Fruit fly (Drosophila melanogaster): ENCODE data around the gene crp.

The crp gene

dm6 chr2L:16285692-16286359 lies 1.7 kb downstream of the crp start (continued):
- TF ChIP-seq Opbp (GFP tag; IDR thresholded peaks at IDR 0.05; ENCODE audit: partially characterized antibody) (no peak), CG7372 (GFP tag; IDR thresholded peaks at IDR 0.05) (no peak), sd (tag; optimal IDR thresholded peaks at IDR 0.05) (peak; percentile 73), Gug (GFP tag; IDR thresholded peaks at IDR 0.05) (peak; percentile 84), kay (GFP tag; optimal IDR thresholded peaks at IDR 0.05) (peak; percentile 83), zf30C (GFP tag; optimal IDR thresholded peaks at IDR 0.05) (peak; percentile 84), run (tag; optimal IDR thresholded peaks at IDR 0.05) (peak; percentile 59), nmo (GFP tag; optimal IDR thresholded peaks at IDR 0.05) (peak; percentile 90), CG18619 (GFP tag; optimal IDR thresholded peaks at IDR 0.05) (peak; percentile 80), PHDP (tag; optimal IDR thresholded peaks at IDR 0.05) (peak; percentile 92), CG13123 (GFP tag; optimal IDR thresholded peaks at IDR 0.05) (peak; percentile 73), pnt (GFP tag; optimal IDR thresholded peaks at IDR 0.05) (peak; percentile 87), CG11085 (GFP tag; IDR thresholded peaks at IDR 0.05) (no peak), Drgx (GFP tag; IDR thresholded peaks at IDR 0.05) (no peak), CG13424 (tag; optimal IDR thresholded peaks at IDR 0.05) (peak; percentile 87), Myb (GFP tag; optimal IDR thresholded peaks at IDR 0.05) (peak; percentile 68), CG7271 (tag; optimal IDR thresholded peaks at IDR 0.05) (no peak), sqz (GFP tag; optimal IDR thresholded peaks at IDR 0.05) (peak; percentile 25), klu (GFP tag; IDR thresholded peaks at IDR 0.05) (no peak), zfh2 (GFP tag; optimal IDR thresholded peaks at IDR 0.05) (peak; percentile 85), ash1 (GFP tag; optimal IDR thresholded peaks at IDR 0.05) (peak; percentile 21), gsb (GFP tag; IDR thresholded peaks at IDR 0.05) (no peak), CG1647 (GFP tag; optimal IDR thresholded peaks at IDR 0.05) (peak; percentile 81), gce (GFP tag; IDR thresholded peaks at IDR 0.05) (no peak), ken (GFP tag; IDR thresholded peaks at IDR 0.05) (no peak), Hr51 (GFP tag; optimal IDR thresholded peaks at IDR 0.05) (peak; percentile 71 to 88), MBD-R2 (GFP tag; IDR thresholded peaks at IDR 0.05) (no peak), dysf (GFP tag; IDR thresholded peaks at IDR 0.05) (no peak), CG18599 (GFP tag; optimal IDR thresholded peaks at IDR 0.05) (peak; percentile 83), amos (GFP tag; IDR thresholded peaks at IDR 0.05; ENCODE audit: partially characterized antibody) (no peak), CG17328 (GFP tag; IDR thresholded peaks at IDR 0.05) (no peak), ewg (GFP tag; optimal IDR thresholded peaks at IDR 0.05) (peak; percentile 73), tap (tag; optimal IDR thresholded peaks at IDR 0.05) (peak; percentile 91), Bteb2 (GFP tag; optimal IDR thresholded peaks at IDR 0.05) (peak; percentile 71), Bdp1 (GFP tag; optimal IDR thresholded peaks at IDR 0.05) (peak; percentile 76), CG4328 (GFP tag; optimal IDR thresholded peaks at IDR 0.05) (no peak), lab (GFP tag; optimal IDR thresholded peaks at IDR 0.05) (peak; percentile 91), grau (tag; optimal IDR thresholded peaks at IDR 0.05) (peak; percentile 90), Side (GFP tag; optimal IDR thresholded peaks at IDR 0.05) (peak; percentile 78), vvl (GFP tag; IDR thresholded peaks at IDR 0.05) (no peak), hbn (GFP tag; IDR thresholded peaks at IDR 0.05; ENCODE audit: partially characterized antibody) (no peak), CG10959 (GFP tag; IDR thresholded peaks at IDR 0.05) (no peak), E2f1 (GFP tag; IDR thresholded peaks at IDR 0.05) (no peak), HLH54F (GFP tag; optimal IDR thresholded peaks at IDR 0.05) (peak; percentile 87), CG12236 (GFP tag; optimal IDR thresholded peaks at IDR 0.05) (peak; percentile 84), CG16779 (GFP tag; IDR thresholded peaks at IDR 0.05) (no peak), otp (GFP tag; IDR thresholded peaks at IDR 0.05) (no peak), vnd (GFP tag; IDR thresholded peaks at IDR 0.05; ENCODE audit: partially characterized antibody) (no peak), CG3407 (GFP tag; optimal IDR thresholded peaks at IDR 0.05) (peak; percentile 59), gem (tag; optimal IDR thresholded peaks at IDR 0.05) (peak; percentile 95)

Data from whole organism, embryonic.